Worm (Caenorhabditis elegans): ENCODE measurements around the gene coq-6.
A peak's percentile ranks its signal among the peaks of the same experiment; 100 is the strongest.

Gene coq-6

ce11 chrV:9343629-9344624, 7.4 kb downstream of the coq-6 start, which contains the start of gene tos-1 (continued):
- TF ChIP-seq daf-12 (tag; optimal IDR thresholded peaks at IDR 0.05) (no peak), nhr-48 (tag; optimal IDR thresholded peaks at IDR 0.05) (peak; percentile 97), jun-1 (tag; optimal IDR thresholded peaks at IDR 0.05) (peak; percentile 94), nhr-111 (GFP tag; optimal IDR thresholded peaks at IDR 0.05) (no peak), set-16 (GFP tag; IDR thresholded peaks at IDR 0.05) (peak; percentile 77; the same call in 1 of the 2 replicates), ceh-82 (tag; optimal IDR thresholded peaks at IDR 0.05) (no peak), Y5F2A.4 (GFP tag; optimal IDR thresholded peaks at IDR 0.05) (peak; percentile 45), R02D3.7 (tag; optimal IDR thresholded peaks at IDR 0.05) (no peak), F37D6.2 (tag; optimal IDR thresholded peaks at IDR 0.05) (peak; percentile 95), ceh-32 (tag; optimal IDR thresholded peaks at IDR 0.05; ENCODE audit: poor library complexity) (no peak), lsy-2 (tag; optimal IDR thresholded peaks at IDR 0.05) (peak; percentile 91 to 93), zag-1 (tag; optimal IDR thresholded peaks at IDR 0.05) (peak; percentile 82), fos-1 (tag; optimal IDR thresholded peaks at IDR 0.05) (no peak), nhr-237 (tag; optimal IDR thresholded peaks at IDR 0.05) (peak; percentile 71), pha-4 (GFP tag; IDR thresholded peaks at IDR 0.05) (peak; percentile 94), pha-4 (tag; optimal IDR thresholded peaks at IDR 0.05) (no peak), daf-16 (GFP tag; optimal IDR thresholded peaks at IDR 0.05) (peak; percentile 68 to 95), daf-16 (tag; optimal IDR thresholded peaks at IDR 0.05) (peak; percentile 74), zip-2 (tag; optimal IDR thresholded peaks at IDR 0.05) (peak; percentile 28), lin-15B (tag; optimal IDR thresholded peaks at IDR 0.05) (peak; percentile 58), mes-2 (tag; optimal IDR thresholded peaks at IDR 0.05; ENCODE audit: poor library complexity, severe bottlenecking) (peak; percentile 78), egl-43 (GFP tag; IDR thresholded peaks at IDR 0.05) (no peak), daf-19 (GFP tag; conservative IDR thresholded peaks at IDR 0.05) (peak; percentile 87), pqm-1 (tag; optimal IDR thresholded peaks at IDR 0.05) (peak; percentile 19), dve-1 (tag; optimal IDR thresholded peaks at IDR 0.05; ENCODE audit: insufficient read depth) (peak; percentile 95), nhr-76 (tag; optimal IDR thresholded peaks at IDR 0.05) (peak; percentile 65), duxl-1 (tag; optimal IDR thresholded peaks at IDR 0.05; ENCODE audit: poor library complexity) (peak; percentile 68), T26A8.4 (GFP tag; IDR thresholded peaks at IDR 0.05) (peak; percentile 96), nhr-28 (tag; optimal IDR thresholded peaks at IDR 0.05) (peak; percentile 97), lir-3 (tag; optimal IDR thresholded peaks at IDR 0.05) (peak; percentile 51), unc-39 (tag; optimal IDR thresholded peaks at IDR 0.05) (peak; percentile 63), lin-39 (tag; optimal IDR thresholded peaks at IDR 0.05) (peak; percentile 46), rbr-2 (tag; optimal IDR thresholded peaks at IDR 0.05) (peak; percentile 98), tag-97 (GFP tag; IDR thresholded peaks at IDR 0.05) (no peak), gei-8 (GFP tag; optimal IDR thresholded peaks at IDR 0.05) (peak; percentile 95), tra-1 (GFP tag; IDR thresholded peaks at IDR 0.05) (peak; percentile 98), ctbp-1 (GFP tag; IDR thresholded peaks at IDR 0.05) (peak; percentile 97), F44E2.7 (GFP tag; IDR thresholded peaks at IDR 0.05) (no peak), dmd-8 (GFP tag; IDR thresholded peaks at IDR 0.05) (no peak), ZK546.5 (tag; optimal IDR thresholded peaks at IDR 0.05) (peak in 1 of 2 experiments; percentile 56), zfp-2 (tag; optimal IDR thresholded peaks at IDR 0.05) (peak; percentile 88), daf-8 (GFP tag; IDR thresholded peaks at IDR 0.05) (0 out of 2 replicates have a peak, but pooled peaks have one; percentile 62), mxl-3 (GFP tag; optimal IDR thresholded peaks at IDR 0.05) (peak; percentile 95), zfp-3 (GFP tag; conservative IDR thresholded peaks at IDR 0.05) (peak; percentile 98), hmg-1.1 (GFP tag; IDR thresholded peaks at IDR 0.05) (peak; percentile 98), spr-1 (tag; optimal IDR thresholded peaks at IDR 0.05) (peak; percentile 90), aha-1 (tag) (peak; percentile 100), dmd-9 (GFP tag; IDR thresholded peaks at IDR 0.05) (peak; percentile 60; the same call in 1 of the 2 replicates), F26F4.8 (GFP tag; conservative IDR thresholded peaks at IDR 0.05) (no peak), nhr-102 (tag; optimal IDR thresholded peaks at IDR 0.05) (peak; percentile 97)

Data from whole organism, L4 larva.